Worm (Caenorhabditis elegans) whole organism, L2 larva: ENCODE data around the gene C16C8.16.

Experiments used
- C34F6.9 ChIP-seq: fragments of 150-350 bp; optimal IDR thresholded peaks from 2 replicates; lab custom pipeline; 2014; ENCODE audit warnings: missing biosample characterization, missing genetic modification characterization
- F13H6.1 ChIP-seq: sonication (generic microtip); optimal IDR thresholded peaks from 2 replicates; lab custom pipeline; 2016; ENCODE audit warnings: missing genetic modification characterization, missing compliant biosample characterization
- Y55F3AM.14 ChIP-seq: fragments of 200-800 bp; sonication (Bioruptor generic); optimal IDR thresholded peaks from 2 replicates; lab custom pipeline; 2018; ENCODE audit warnings: mild to moderate bottlenecking, missing genetic modification characterization, missing compliant biosample characterization
- ZK546.5 ChIP-seq: sonication (generic microtip); optimal IDR thresholded peaks from 2 replicates; lab custom pipeline; 2017; ENCODE audit warnings: missing biosample characterization, missing genetic modification characterization
- blmp-1 ChIP-seq: sonication (generic microtip); optimal IDR thresholded peaks from 2 replicates; lab custom pipeline; 2017; ENCODE audit warnings: missing genetic modification characterization, mild to moderate bottlenecking, missing compliant biosample characterization, antibody characterized with exemption, moderate library complexity; ENCODE audit not compliant: insufficient read depth
- ceh-82 ChIP-seq: fragments of 150-350 bp; optimal IDR thresholded peaks from 2 replicates; lab custom pipeline; 2014; ENCODE audit warnings: missing biosample characterization, missing genetic modification characterization
- crh-2 ChIP-seq: sonication (generic microtip); optimal IDR thresholded peaks from 2 replicates; lab custom pipeline; 2017; ENCODE audit warnings: missing biosample characterization, missing genetic modification characterization
- egl-27 ChIP-seq: sonication (generic microtip); optimal IDR thresholded peaks from 3 replicates; lab custom pipeline; 2017; ENCODE audit warnings: missing biosample characterization, missing genetic modification reagents, missing genetic modification characterization
- elt-1 ChIP-seq: fragments of 150-350 bp; optimal IDR thresholded peaks from 2 replicates; lab custom pipeline; 2014; ENCODE audit warnings: missing biosample characterization, missing genetic modification characterization
- elt-3 ChIP-seq: sonication (generic microtip); optimal IDR thresholded peaks from 2 replicates; lab custom pipeline; 2017; ENCODE audit warnings: missing biosample characterization, missing genetic modification characterization
- fos-1 ChIP-seq: fragments of 150-350 bp; optimal IDR thresholded peaks from 2 replicates; lab custom pipeline; 2014; ENCODE audit warnings: missing biosample characterization, missing genetic modification characterization
- gmeb-1 ChIP-seq: fragments of 150-350 bp; optimal IDR thresholded peaks from 2 replicates; lab custom pipeline; 2014; ENCODE audit warnings: missing biosample characterization, missing genetic modification characterization
- lin-11 ChIP-seq: fragments of 150-350 bp; sonication (generic microtip); optimal IDR thresholded peaks from 2 replicates; lab custom pipeline; 2014; ENCODE audit warnings: missing biosample characterization, missing genetic modification characterization, inconsistent platforms, mixed read lengths
- lin-39 ChIP-seq: fragments of 150-350 bp; optimal IDR thresholded peaks from 2 replicates; lab custom pipeline; 2014; ENCODE audit warnings: missing biosample characterization, missing genetic modification reagents, missing genetic modification characterization
- mab-5 ChIP-seq: fragments of 150-350 bp; optimal IDR thresholded peaks from 2 replicates; lab custom pipeline; 2014; ENCODE audit warnings: missing biosample characterization, missing genetic modification characterization
- nhr-10 ChIP-seq: sonication (generic microtip); optimal IDR thresholded peaks from 2 replicates; lab custom pipeline; 2017; ENCODE audit warnings: missing biosample characterization, missing genetic modification characterization
- nhr-11 ChIP-seq: fragments of 150-350 bp; optimal IDR thresholded peaks from 2 replicates; lab custom pipeline; 2014; ENCODE audit warnings: missing biosample characterization, missing genetic modification characterization
- nhr-12 ChIP-seq: fragments of 150-350 bp; optimal IDR thresholded peaks from 2 replicates; lab custom pipeline; 2014; ENCODE audit warnings: missing biosample characterization, missing genetic modification characterization
- nhr-23 ChIP-seq: fragments of 150-350 bp; optimal IDR thresholded peaks from 2 replicates; lab custom pipeline; 2014; ENCODE audit warnings: missing biosample characterization, missing genetic modification reagents, missing genetic modification characterization
- nhr-237 ChIP-seq: fragments of 150-350 bp; optimal IDR thresholded peaks from 2 replicates; lab custom pipeline; 2014; ENCODE audit warnings: missing biosample characterization, missing genetic modification characterization
- nhr-25 ChIP-seq: fragments of 150-350 bp; sonication (generic microtip); optimal IDR thresholded peaks from 3 replicates; lab custom pipeline; 2014; ENCODE audit warnings: missing biosample characterization, missing genetic modification characterization
- nhr-6 ChIP-seq: fragments of 150-350 bp; optimal IDR thresholded peaks from 2 replicates; lab custom pipeline; 2014; ENCODE audit warnings: missing biosample characterization, missing genetic modification characterization
- peb-1 ChIP-seq: fragments of 150-350 bp; optimal IDR thresholded peaks from 2 replicates; lab custom pipeline; 2014; ENCODE audit warnings: missing biosample characterization, missing genetic modification characterization
- sem-4 ChIP-seq: fragments of 150-350 bp; optimal IDR thresholded peaks from 2 replicates; lab custom pipeline; 2014; ENCODE audit warnings: missing biosample characterization, missing genetic modification reagents, missing genetic modification characterization
- sma-3 ChIP-seq: sonication (generic microtip); optimal IDR thresholded peaks from 2 replicates; lab custom pipeline; 2016; ENCODE audit warnings: missing genetic modification reagents, missing genetic modification characterization, missing compliant biosample characterization
- sma-9 ChIP-seq, 2 experiments: fragments of 150-350 bp in 1 of 2; sonication (generic microtip) in 1 of 2; optimal IDR thresholded peaks; 2 replicates each; lab custom pipeline; 2014 to 2016; ENCODE audit warnings: missing genetic modification characterization in 2 of 2, mild to moderate bottlenecking in 1 of 2, missing biosample characterization in 1 of 2, missing compliant biosample characterization in 1 of 2, missing genetic modification reagents in 1 of 2, moderate library complexity in 1 of 2
- snpc-4 ChIP-seq: fragments of 150-350 bp; optimal IDR thresholded peaks from 2 replicates; lab custom pipeline; 2014; ENCODE audit warnings: missing biosample characterization, missing genetic modification characterization
- zag-1 ChIP-seq: fragments of 150-350 bp; optimal IDR thresholded peaks from 2 replicates; lab custom pipeline; 2014; ENCODE audit warnings: missing biosample characterization, missing genetic modification characterization
- ztf-1 ChIP-seq: fragments of 200-800 bp; sonication (Bioruptor generic); conservative IDR thresholded peaks from 2 replicates; pipeline ENCODE4 v1.3.6; 2022; ENCODE audit warnings: missing genetic modification characterization, missing compliant biosample characterization
- ztf-11 ChIP-seq: sonication (generic microtip); optimal IDR thresholded peaks from 2 replicates; lab custom pipeline; 2017; ENCODE audit warnings: missing biosample characterization, missing genetic modification characterization

The C16C8.16 gene

DNA sequence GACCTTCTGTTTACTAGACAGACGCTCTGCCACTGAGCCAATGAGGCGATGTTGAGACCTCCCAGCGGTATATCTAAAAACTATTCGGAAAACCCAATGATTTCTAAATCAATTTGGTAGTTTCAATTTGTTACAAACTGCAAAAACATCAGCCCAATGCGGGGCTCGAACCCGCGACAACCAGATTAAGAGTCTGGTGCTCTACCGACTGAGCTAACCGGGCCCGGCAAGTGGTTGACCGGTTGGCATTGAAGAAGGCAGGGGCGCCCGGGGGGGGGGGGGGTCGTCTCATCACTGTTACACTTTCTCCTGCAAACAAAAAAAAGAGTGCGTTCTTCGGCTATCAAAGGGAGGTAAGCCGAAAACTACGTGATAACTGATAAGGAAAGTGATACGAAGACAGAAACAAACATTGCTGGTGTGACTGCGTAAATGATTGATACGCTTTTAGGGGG lies 6.3 kb upstream of the C16C8.16 start (continued):
- TF ChIP-seq crh-2 (tag; lab: Kevin White, UChicago) (peak; percentile 29), snpc-4 (tag; lab: Kevin White, UChicago) (no peak), ztf-11 (no peak), sma-9 (GFP tag; optimal IDR thresholded peaks at IDR 0.05; lab: Kevin White, UChicago) (peak; percentile 16), sma-9 (tag; optimal IDR thresholded peaks at IDR 0.05; lab: Kevin White, UChicago) (no peak), nhr-6 (tag; lab: Kevin White, UChicago) (no peak), egl-27 (tag; lab: Kevin White, UChicago) (peak; percentile 7), nhr-23 (tag; lab: Kevin White, UChicago) (no peak), ZK546.5 (no peak)

DNA sequence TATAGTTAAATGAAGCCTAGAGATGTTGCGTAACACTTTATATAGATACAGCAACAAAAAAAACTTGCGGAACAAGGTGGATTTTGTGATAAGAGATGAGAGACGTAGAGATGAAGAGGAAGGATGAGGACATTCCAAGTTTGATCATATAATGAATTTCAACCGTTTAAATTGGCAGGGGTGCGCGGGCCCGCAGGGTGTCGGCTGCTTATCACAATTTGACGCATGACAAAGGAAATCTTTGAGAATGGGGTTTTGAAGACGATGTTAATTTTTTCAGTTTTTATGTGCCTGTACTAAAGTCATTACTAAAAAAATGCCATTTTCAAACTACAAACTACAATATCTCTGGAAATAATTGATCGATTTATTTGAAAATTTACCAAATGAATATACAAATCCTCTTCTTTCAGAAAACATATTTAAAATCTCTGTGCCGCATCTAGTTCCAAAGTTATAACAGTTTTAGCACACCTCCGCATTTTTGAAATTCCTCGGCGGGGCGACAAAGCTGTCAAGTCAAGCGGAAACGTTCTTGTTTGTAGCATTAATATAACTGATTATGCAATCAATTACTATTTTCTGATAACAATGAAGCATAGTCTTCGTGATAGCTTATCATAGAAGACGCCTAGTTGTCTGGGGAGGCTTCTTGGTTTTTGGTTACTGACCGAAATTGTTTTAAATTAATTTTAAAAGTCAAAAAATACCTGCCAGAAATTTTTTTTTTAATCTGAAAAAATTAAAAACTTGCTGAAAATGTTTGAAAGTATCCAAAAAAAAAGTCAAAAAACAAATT lies 5.5 kb upstream of the C16C8.16 start:
- peak; percentile 59 for TF ChIP-seq snpc-4 (tag; lab: Kevin White, UChicago)
- TF ChIP-seq sma-9 (GFP tag; optimal IDR thresholded peaks at IDR 0.05; lab: Kevin White, UChicago): peak; percentile 90
- no peak for TF ChIP-seq sma-9 (tag; optimal IDR thresholded peaks at IDR 0.05; lab: Kevin White, UChicago)
- no peak for TF ChIP-seq gmeb-1 (tag; lab: Kevin White, UChicago)
- TF ChIP-seq sma-3 (GFP tag; lab: Kevin White, UChicago): peak; percentile 66
- peak; percentile 72 for TF ChIP-seq fos-1
- TF ChIP-seq Y55F3AM.14 (GFP tag; lab: Kevin White, UChicago): no peak

DNA sequence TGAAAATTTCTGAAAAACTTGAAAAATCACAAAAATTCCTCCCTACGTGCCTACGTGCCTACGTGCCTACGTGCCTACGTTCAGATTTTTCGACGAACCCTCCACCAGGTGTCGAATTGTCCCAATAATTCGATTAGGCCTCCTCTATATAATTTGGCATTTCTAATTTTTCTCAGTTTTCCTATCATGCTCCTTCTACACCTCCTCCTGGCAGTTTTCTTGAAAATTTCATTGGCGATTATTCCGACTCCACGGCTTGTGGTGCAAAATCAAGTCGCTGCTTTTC lies 5.0 kb upstream of the C16C8.16 start, which contains the start of gene C16C8.17:
Gene C16C8.17, plus strand, starts transcription at position 187 of the 286 bp plus-strand sequence.
- no peak for TF ChIP-seq blmp-1 (tag; lab: Kevin White, UChicago)

DNA sequence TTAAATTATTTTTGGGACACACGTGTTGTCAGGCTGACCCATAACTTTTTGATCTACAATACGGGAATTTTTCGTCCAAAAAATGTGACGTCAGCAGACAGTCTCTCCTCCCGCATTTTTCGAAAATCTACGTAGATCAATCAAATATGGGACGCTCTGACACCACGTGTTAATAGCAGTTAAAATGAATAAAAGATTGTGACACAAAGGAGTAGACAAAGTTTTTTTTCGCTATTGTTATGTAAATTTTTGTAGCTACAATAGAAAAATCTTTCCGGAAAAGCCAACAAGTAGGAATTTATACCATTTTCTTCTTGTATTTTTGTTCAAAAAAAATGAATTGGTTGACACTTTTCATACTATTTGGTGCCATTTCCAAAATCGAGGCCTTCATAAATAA lies 4.2 kb upstream of the C16C8.16 start, which contains the start of gene C16C8.27:
Gene C16C8.27, plus strand, starts transcription at position 301 of the 400 bp plus-strand sequence.
- TF ChIP-seq elt-1 (tag; lab: Kevin White, UChicago) (no peak), nhr-6 (tag; lab: Kevin White, UChicago) (no peak), F13H6.1 (tag; lab: Kevin White, UChicago) (no peak), mab-5 (tag; lab: Kevin White, UChicago) (no peak), elt-3 (tag; lab: Kevin White, UChicago) (no peak), ceh-82 (no peak), fos-1 (no peak), nhr-237 (tag; lab: Kevin White, UChicago) (no peak), nhr-12 (tag; lab: Kevin White, UChicago) (no peak), egl-27 (tag; lab: Kevin White, UChicago) (no peak), lin-11 (tag; lab: Kevin White, UChicago) (no peak), lin-39 (tag; lab: Kevin White, UChicago) (no peak), zag-1 (no peak), Y55F3AM.14 (GFP tag; lab: Kevin White, UChicago) (no peak), nhr-10 (tag; lab: Kevin White, UChicago) (no peak), gmeb-1 (tag; lab: Kevin White, UChicago) (no peak)
- TF ChIP-seq, all 48 proteins: peak for 0

DNA sequence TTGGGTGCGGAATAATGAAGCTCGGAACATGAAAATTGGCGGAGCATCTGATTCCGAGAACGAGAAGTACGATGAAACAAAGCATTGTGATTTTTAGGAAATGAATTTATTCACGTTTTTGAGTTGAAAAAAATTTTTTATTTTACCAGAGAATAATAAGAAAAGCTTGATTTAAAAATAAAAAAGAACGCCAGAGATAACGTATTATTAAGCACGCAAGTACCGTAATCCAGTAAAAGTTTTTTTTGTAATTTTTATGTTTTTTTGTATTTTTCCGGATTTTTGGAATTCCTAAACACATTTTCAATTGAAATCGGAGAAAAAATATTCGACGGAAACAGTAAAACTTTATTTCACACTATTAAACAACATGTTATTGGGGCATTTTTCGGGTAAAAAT lies 2.4 kb upstream of the C16C8.16 start, which contains the start of gene C16C8.22:
Gene C16C8.22, minus strand, starts transcription at position 101 of the 400 bp plus-strand sequence.
- TF ChIP-seq nhr-25 (tag; lab: Kevin White, UChicago): no peak
- no peak for TF ChIP-seq nhr-11 (tag; lab: Kevin White, UChicago)
- no peak for TF ChIP-seq peb-1 (tag; lab: Kevin White, UChicago)
- TF ChIP-seq sem-4: no peak
- no peak for TF ChIP-seq ztf-1 (GFP tag; lab: Robert Waterston, UW)
- TF ChIP-seq nhr-6 (tag; lab: Kevin White, UChicago): no peak
- TF ChIP-seq gmeb-1 (tag; lab: Kevin White, UChicago): no peak
- TF ChIP-seq C34F6.9 (tag; lab: Kevin White, UChicago): no peak
- no peak for TF ChIP-seq snpc-4 (tag; lab: Kevin White, UChicago)
